Worm (Caenorhabditis elegans) whole organism, L2 larva: ENCODE measurements around the gene fbxb-91.

Experiments
- C34F6.9 ChIP-seq: fragments of 150-350 bp; optimal IDR thresholded peaks from 2 replicates; lab custom pipeline; 2014; ENCODE audit warnings: missing biosample characterization, missing genetic modification characterization
- Y55F3AM.14 ChIP-seq: fragments of 200-800 bp; sonication (Bioruptor generic); optimal IDR thresholded peaks from 2 replicates; lab custom pipeline; 2018; ENCODE audit warnings: mild to moderate bottlenecking, missing genetic modification characterization, missing compliant biosample characterization
- ZK546.5 ChIP-seq: sonication (generic microtip); optimal IDR thresholded peaks from 2 replicates; lab custom pipeline; 2017; ENCODE audit warnings: missing biosample characterization, missing genetic modification characterization
- alr-1 ChIP-seq: fragments of 150-350 bp; optimal IDR thresholded peaks from 2 replicates; lab custom pipeline; 2014; ENCODE audit warnings: missing biosample characterization, missing genetic modification characterization
- aly-2 ChIP-seq: fragments of 150-350 bp; optimal IDR thresholded peaks from 2 replicates; lab custom pipeline; 2014; ENCODE audit warnings: missing biosample characterization, missing genetic modification characterization
- ama-1 ChIP-seq: fragments of 150-350 bp; optimal IDR thresholded peaks from 2 replicates; lab custom pipeline; 2018; ENCODE audit warnings: inconsistent platforms
- blmp-1 ChIP-seq: sonication (generic microtip); optimal IDR thresholded peaks from 2 replicates; lab custom pipeline; 2017; ENCODE audit warnings: missing genetic modification characterization, mild to moderate bottlenecking, missing compliant biosample characterization, antibody characterized with exemption, moderate library complexity; ENCODE audit not compliant: insufficient read depth
- ceh-16 ChIP-seq: fragments of 150-350 bp; optimal IDR thresholded peaks from 2 replicates; lab custom pipeline; 2014; ENCODE audit warnings: missing biosample characterization, missing genetic modification characterization
- ceh-82 ChIP-seq: fragments of 150-350 bp; optimal IDR thresholded peaks from 2 replicates; lab custom pipeline; 2014; ENCODE audit warnings: missing biosample characterization, missing genetic modification characterization
- crh-2 ChIP-seq: sonication (generic microtip); optimal IDR thresholded peaks from 2 replicates; lab custom pipeline; 2017; ENCODE audit warnings: missing biosample characterization, missing genetic modification characterization
- dmd-4 ChIP-seq: sonication (generic microtip); optimal IDR thresholded peaks from 2 replicates; lab custom pipeline; 2017; ENCODE audit warnings: missing biosample characterization, missing genetic modification characterization
- egl-27 ChIP-seq: sonication (generic microtip); optimal IDR thresholded peaks from 3 replicates; lab custom pipeline; 2017; ENCODE audit warnings: missing biosample characterization, missing genetic modification reagents, missing genetic modification characterization
- elt-1 ChIP-seq: fragments of 150-350 bp; optimal IDR thresholded peaks from 2 replicates; lab custom pipeline; 2014; ENCODE audit warnings: missing biosample characterization, missing genetic modification characterization
- elt-3 ChIP-seq: sonication (generic microtip); optimal IDR thresholded peaks from 2 replicates; lab custom pipeline; 2017; ENCODE audit warnings: missing biosample characterization, missing genetic modification characterization
- fos-1 ChIP-seq: fragments of 150-350 bp; optimal IDR thresholded peaks from 2 replicates; lab custom pipeline; 2014; ENCODE audit warnings: missing biosample characterization, missing genetic modification characterization
- lin-13 ChIP-seq: fragments of 150-350 bp; optimal IDR thresholded peaks from 2 replicates; lab custom pipeline; 2014; ENCODE audit warnings: missing biosample characterization, missing genetic modification reagents, missing genetic modification characterization
- lin-39 ChIP-seq: fragments of 150-350 bp; optimal IDR thresholded peaks from 2 replicates; lab custom pipeline; 2014; ENCODE audit warnings: missing biosample characterization, missing genetic modification reagents, missing genetic modification characterization
- lsy-2 ChIP-seq, 2 experiments: fragments of 150-350 bp in 1 of 2; sonication (generic microtip) in 1 of 2; optimal IDR thresholded peaks; 2 replicates each; lab custom pipeline; 2014 to 2017; ENCODE audit warnings: missing biosample characterization in 2 of 2, missing genetic modification characterization in 2 of 2
- mab-5 ChIP-seq: fragments of 150-350 bp; optimal IDR thresholded peaks from 2 replicates; lab custom pipeline; 2014; ENCODE audit warnings: missing biosample characterization, missing genetic modification characterization
- mbf-1 ChIP-seq: sonication (generic microtip); optimal IDR thresholded peaks from 2 replicates; lab custom pipeline; 2017; ENCODE audit warnings: missing biosample characterization, missing genetic modification characterization
- nhr-10 ChIP-seq: sonication (generic microtip); optimal IDR thresholded peaks from 2 replicates; lab custom pipeline; 2017; ENCODE audit warnings: missing biosample characterization, missing genetic modification characterization
- nhr-11 ChIP-seq: fragments of 150-350 bp; optimal IDR thresholded peaks from 2 replicates; lab custom pipeline; 2014; ENCODE audit warnings: missing biosample characterization, missing genetic modification characterization
- nhr-129 ChIP-seq: fragments of 150-350 bp; optimal IDR thresholded peaks from 2 replicates; lab custom pipeline; 2014; ENCODE audit warnings: missing biosample characterization, missing genetic modification characterization
- nhr-21 ChIP-seq: fragments of 150-350 bp; optimal IDR thresholded peaks from 2 replicates; lab custom pipeline; 2014; ENCODE audit warnings: missing biosample characterization, missing genetic modification characterization
- nhr-23 ChIP-seq: fragments of 150-350 bp; optimal IDR thresholded peaks from 2 replicates; lab custom pipeline; 2014; ENCODE audit warnings: missing biosample characterization, missing genetic modification reagents, missing genetic modification characterization
- nhr-25 ChIP-seq: fragments of 150-350 bp; sonication (generic microtip); optimal IDR thresholded peaks from 3 replicates; lab custom pipeline; 2014; ENCODE audit warnings: missing biosample characterization, missing genetic modification characterization
- nhr-6 ChIP-seq: fragments of 150-350 bp; optimal IDR thresholded peaks from 2 replicates; lab custom pipeline; 2014; ENCODE audit warnings: missing biosample characterization, missing genetic modification characterization
- sem-4 ChIP-seq: fragments of 150-350 bp; optimal IDR thresholded peaks from 2 replicates; lab custom pipeline; 2014; ENCODE audit warnings: missing biosample characterization, missing genetic modification reagents, missing genetic modification characterization
- skn-1 ChIP-seq: sonication (generic microtip); optimal IDR thresholded peaks from 2 replicates; lab custom pipeline; 2017; ENCODE audit warnings: missing biosample characterization, missing genetic modification characterization
- sma-9 ChIP-seq, 2 experiments: fragments of 150-350 bp in 1 of 2; sonication (generic microtip) in 1 of 2; optimal IDR thresholded peaks; 2 replicates each; lab custom pipeline; 2014 to 2016; ENCODE audit warnings: missing genetic modification characterization in 2 of 2, mild to moderate bottlenecking in 1 of 2, missing biosample characterization in 1 of 2, missing compliant biosample characterization in 1 of 2, missing genetic modification reagents in 1 of 2, moderate library complexity in 1 of 2
- snpc-4 ChIP-seq: fragments of 150-350 bp; optimal IDR thresholded peaks from 2 replicates; lab custom pipeline; 2014; ENCODE audit warnings: missing biosample characterization, missing genetic modification characterization
- unc-39 ChIP-seq: fragments of 150-350 bp; optimal IDR thresholded peaks from 2 replicates; lab custom pipeline; 2014; ENCODE audit warnings: missing biosample characterization, missing genetic modification characterization
- unc-55 ChIP-seq: fragments of 150-350 bp; sonication (generic microtip); optimal IDR thresholded peaks from 3 replicates; lab custom pipeline; 2014; ENCODE audit warnings: missing biosample characterization, missing genetic modification reagents, missing genetic modification characterization
- unc-62 ChIP-seq: fragments of 150-350 bp; optimal IDR thresholded peaks from 2 replicates; lab custom pipeline; 2014; ENCODE audit warnings: missing biosample characterization, missing genetic modification reagents, missing genetic modification characterization
- zag-1 ChIP-seq: fragments of 150-350 bp; optimal IDR thresholded peaks from 2 replicates; lab custom pipeline; 2014; ENCODE audit warnings: missing biosample characterization, missing genetic modification characterization
- ztf-1 ChIP-seq: fragments of 200-800 bp; sonication (Bioruptor generic); conservative IDR thresholded peaks from 2 replicates; pipeline ENCODE4 v1.3.6; 2022; ENCODE audit warnings: missing genetic modification characterization, missing compliant biosample characterization
- ztf-4 ChIP-seq: fragments of 150-350 bp; optimal IDR thresholded peaks from 2 replicates; lab custom pipeline; 2014; ENCODE audit warnings: missing biosample characterization, missing genetic modification characterization

Gene fbxb-91

DNA sequence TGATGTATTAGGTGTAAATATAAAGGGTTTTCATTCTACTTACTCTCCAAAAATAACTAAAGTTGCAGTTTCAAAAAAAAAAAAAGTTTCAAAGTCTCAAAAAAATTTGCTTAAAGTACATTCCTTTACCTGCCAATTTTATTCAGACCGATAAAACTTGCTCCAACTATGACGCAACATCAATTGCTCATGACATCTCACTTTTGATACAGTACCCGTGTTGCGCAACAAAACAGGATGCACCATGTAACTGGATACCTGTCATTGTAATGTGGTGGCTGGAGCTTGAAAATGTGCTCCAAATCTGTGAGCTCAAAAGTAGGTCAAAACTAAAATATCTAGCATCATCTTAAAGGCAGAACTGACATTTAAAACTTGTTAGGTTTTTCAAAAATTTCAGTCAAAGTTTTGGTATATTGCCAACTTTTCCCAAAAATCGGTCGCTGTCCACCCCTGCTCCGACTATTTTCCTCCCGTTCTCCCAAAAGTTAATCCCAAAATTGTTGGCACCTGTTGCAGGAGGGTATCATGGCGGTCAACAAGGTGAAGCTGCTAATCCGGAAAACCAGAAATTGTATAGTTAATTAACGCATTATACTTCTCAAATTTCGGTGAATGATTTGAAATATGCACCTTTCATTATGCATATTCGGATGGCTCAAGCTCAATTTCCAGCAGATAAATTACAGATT lies 31.9 kb upstream of the fbxb-91 start, which contains the start of gene T24E12.2:
T24E12.2 (plus strand) TSS at position 642 of the 692 bp plus-strand sequence.
- TF ChIP-seq nhr-129 (tag; lab: Kevin White, UChicago) = no peak
- no peak for TF ChIP-seq ztf-1 (GFP tag; lab: Robert Waterston, UW)

DNA sequence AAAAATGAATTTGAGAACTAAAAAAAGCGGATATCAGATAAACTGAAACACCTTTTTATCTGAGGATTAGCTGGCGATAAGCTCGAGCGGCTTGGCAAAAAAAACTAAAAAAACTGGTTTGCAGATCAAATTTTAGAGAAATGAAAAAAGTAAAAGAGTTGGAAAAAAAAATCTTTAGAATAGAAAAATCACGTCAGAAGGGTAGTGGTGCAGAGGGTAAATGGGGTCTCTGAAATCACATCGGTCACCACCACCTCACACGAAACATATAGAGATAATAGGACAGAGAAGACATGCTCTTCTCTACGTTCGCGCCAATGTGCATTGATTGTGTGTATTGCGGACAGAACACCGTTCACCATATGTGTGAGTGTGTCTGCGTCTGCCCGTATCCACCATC lies 30.7 kb upstream of the fbxb-91 start:
- no peak for TF ChIP-seq nhr-25 (tag; lab: Kevin White, UChicago)
- TF ChIP-seq nhr-23 = no peak
- no peak for TF ChIP-seq sem-4 (tag; lab: Kevin White, UChicago)
- no peak for TF ChIP-seq ztf-4 (tag; lab: Kevin White, UChicago)
- TF ChIP-seq skn-1 (tag; lab: Kevin White, UChicago) = no peak
- TF ChIP-seq unc-62 (GFP tag; lab: Kevin White, UChicago) = no peak
- no peak for TF ChIP-seq dmd-4 (tag; lab: Kevin White, UChicago)
- TF ChIP-seq elt-1 = no peak
- TF ChIP-seq mab-5 = no peak
- TF ChIP-seq elt-3 = no peak
- no peak for TF ChIP-seq snpc-4 (tag; lab: Kevin White, UChicago)
- no peak for TF ChIP-seq egl-27 (tag; lab: Kevin White, UChicago)
- no peak for TF ChIP-seq ceh-16 (tag; lab: Kevin White, UChicago)
- no peak for TF ChIP-seq fos-1 (tag; lab: Kevin White, UChicago)
- no peak for TF ChIP-seq lin-13 (GFP tag; lab: Kevin White, UChicago)
- TF ChIP-seq nhr-6 (tag; lab: Kevin White, UChicago) = no peak
- no peak for TF ChIP-seq zag-1 (tag; lab: Kevin White, UChicago)
- no peak for TF ChIP-seq ama-1
- TF ChIP-seq unc-39 (tag; lab: Kevin White, UChicago) = no peak

DNA sequence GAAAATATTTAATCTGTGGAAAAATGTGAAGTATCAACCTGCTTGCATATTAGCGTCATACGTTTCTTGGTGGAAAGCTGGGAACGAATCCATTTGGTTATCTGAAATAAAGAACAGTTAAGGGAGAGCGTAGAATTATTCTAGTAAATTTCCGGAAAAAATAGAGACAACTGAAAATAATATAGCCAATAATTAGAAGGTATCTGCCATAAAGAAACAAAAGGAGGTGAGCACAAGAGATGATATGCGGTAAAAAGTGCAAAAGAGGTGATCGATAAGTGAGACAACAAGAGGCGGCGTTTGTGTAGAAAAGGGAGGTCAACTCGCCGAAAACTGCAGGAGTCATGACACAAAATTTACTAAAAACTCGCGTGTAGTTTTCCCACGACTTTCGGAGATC lies 28.9 kb upstream of the fbxb-91 start, which contains the start of gene T24E12.11:
T24E12.11 (minus strand) TSS at position 101 of the 400 bp plus-strand sequence.
- TF ChIP-seq nhr-21 (tag; lab: Kevin White, UChicago) (no peak), C34F6.9 (no peak), unc-55 (GFP tag; lab: Kevin White, UChicago) (no peak), nhr-10 (no peak), snpc-4 (tag; lab: Kevin White, UChicago) (no peak), ama-1 (no peak), elt-1 (no peak), lin-39 (tag; lab: Kevin White, UChicago) (no peak), skn-1 (tag; lab: Kevin White, UChicago) (no peak), nhr-23 (no peak), mbf-1 (tag; lab: Kevin White, UChicago) (no peak), sma-9 (GFP tag; optimal IDR thresholded peaks at IDR 0.05; lab: Kevin White, UChicago) (no peak), sma-9 (tag; optimal IDR thresholded peaks at IDR 0.05; lab: Kevin White, UChicago) (no peak), alr-1 (tag; lab: Kevin White, UChicago) (no peak), sem-4 (tag; lab: Kevin White, UChicago) (no peak), aly-2 (no peak), nhr-25 (tag; lab: Kevin White, UChicago) (no peak), nhr-6 (tag; lab: Kevin White, UChicago) (no peak), ztf-1 (GFP tag; lab: Robert Waterston, UW) (no peak)
- TF ChIP-seq, all 48 proteins: peak for 0

DNA sequence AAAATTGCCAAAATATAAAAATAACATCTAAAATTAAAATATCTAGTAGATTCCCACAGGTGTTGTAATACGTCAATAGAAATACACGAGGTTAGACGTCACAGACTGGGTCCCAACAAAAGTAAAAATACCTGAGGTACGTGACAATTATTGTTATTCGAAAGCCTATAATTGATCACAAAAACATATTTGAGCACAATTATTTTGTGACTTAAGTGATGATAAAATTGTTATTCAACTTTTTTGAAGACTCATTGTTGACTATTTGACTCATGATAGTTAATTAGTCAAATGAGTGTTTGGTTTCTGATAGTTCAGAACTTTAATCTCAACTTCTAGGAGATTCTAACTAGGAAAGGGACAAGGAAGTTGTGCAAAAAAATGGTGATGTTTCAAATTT lies 27.2 kb upstream of the fbxb-91 start:
- TF ChIP-seq C34F6.9 = no peak
- no peak for TF ChIP-seq ceh-16 (tag; lab: Kevin White, UChicago)
- no peak for TF ChIP-seq snpc-4 (tag; lab: Kevin White, UChicago)
- no peak for TF ChIP-seq dmd-4 (tag; lab: Kevin White, UChicago)
- TF ChIP-seq nhr-21 (tag; lab: Kevin White, UChicago) = no peak
- TF ChIP-seq lsy-2 (tag; optimal IDR thresholded peaks at IDR 0.05; lab: Kevin White, UChicago) = no peak
- TF ChIP-seq nhr-11 (tag; lab: Kevin White, UChicago) = no peak

ce11 chrII:3775719-3776118 lies 25.1 kb upstream of the fbxb-91 start, which contains the start of gene T24E12.3:
Gene T24E12.3 (plus strand): TSS chrII:3776019.
- no peak for TF ChIP-seq Y55F3AM.14 (GFP tag; lab: Kevin White, UChicago)
- no peak for TF ChIP-seq ztf-4 (tag; lab: Kevin White, UChicago)
- TF ChIP-seq ceh-16 (tag; lab: Kevin White, UChicago) = no peak
- TF ChIP-seq ceh-82 (tag; lab: Kevin White, UChicago) = no peak
- TF ChIP-seq elt-3 = no peak
- TF ChIP-seq ZK546.5 (tag; lab: Kevin White, UChicago) = no peak
- no peak for TF ChIP-seq crh-2 (tag; lab: Kevin White, UChicago)
- no peak for TF ChIP-seq nhr-10
- TF ChIP-seq lin-13 (GFP tag; lab: Kevin White, UChicago) = no peak
- TF ChIP-seq aly-2 = no peak
- no peak for TF ChIP-seq blmp-1 (tag; lab: Kevin White, UChicago)
- TF ChIP-seq mab-5 = no peak
- TF ChIP-seq C34F6.9 = no peak
- TF ChIP-seq zag-1 (tag; lab: Kevin White, UChicago) = no peak
- no peak for TF ChIP-seq egl-27 (tag; lab: Kevin White, UChicago)
- TF ChIP-seq sma-9 (GFP tag; optimal IDR thresholded peaks at IDR 0.05; lab: Kevin White, UChicago) = no peak
- TF ChIP-seq sma-9 (tag; optimal IDR thresholded peaks at IDR 0.05; lab: Kevin White, UChicago) = no peak
